Fruit fly (Drosophila melanogaster): ENCODE measurements around the gene CG13855.

Gene CG13855

dm6 chr3R:22424602-22425190 lies 19.0 kb downstream of the CG13855 start, which contains the start of gene pinta:
Gene pinta (minus strand): TSS chr3R:22424929.
- TF ChIP-seq Optix (GFP tag; IDR thresholded peaks at IDR 0.05) (no peak), otp (GFP tag; IDR thresholded peaks at IDR 0.05) (0 out of 3 replicates have a peak, but pooled peaks have one; percentile 2), CG17359 (tag; optimal IDR thresholded peaks at IDR 0.05) (no peak), pnt (GFP tag; optimal IDR thresholded peaks at IDR 0.05) (no peak), CG2712 (tag; optimal IDR thresholded peaks at IDR 0.05) (no peak), gcm (GFP tag; optimal IDR thresholded peaks at IDR 0.05) (no peak), CG10366 (GFP tag; IDR thresholded peaks at IDR 0.05) (no peak), CG12155 (GFP tag; optimal IDR thresholded peaks at IDR 0.05) (peak; percentile 91), CG11504 (tag; optimal IDR thresholded peaks at IDR 0.05) (peak; percentile 93), C15 (GFP tag; IDR thresholded peaks at IDR 0.05) (no peak), CG4360 (GFP tag; IDR thresholded peaks at IDR 0.05) (peak; percentile 27; the same call in 1 of the 2 replicates), CG2199 (GFP tag; IDR thresholded peaks at IDR 0.05) (no peak), Opbp (GFP tag; IDR thresholded peaks at IDR 0.05; ENCODE audit: partially characterized antibody) (no peak), phol (tag; optimal IDR thresholded peaks at IDR 0.05) (no peak), mam (GFP tag; optimal IDR thresholded peaks at IDR 0.05) (no peak), Scr (GFP tag; IDR thresholded peaks at IDR 0.05; ENCODE audit: partially characterized antibody) (peak; percentile 31; the same call in 1 of the 2 replicates), Mes4 (GFP tag; optimal IDR thresholded peaks at IDR 0.05) (no peak), croc (GFP tag; conservative IDR thresholded peaks at IDR 0.05) (no peak), Mrtf (GFP tag; IDR thresholded peaks at IDR 0.05) (no peak), CG8924 (tag; optimal IDR thresholded peaks at IDR 0.05) (peak; percentile 39), Dll (GFP tag; IDR thresholded peaks at IDR 0.05; ENCODE audit: partially characterized antibody) (0 out of 4 replicates have a peak, but pooled peaks have one; percentile 29), cad (GFP tag; optimal IDR thresholded peaks at IDR 0.05) (no peak), E2f1 (GFP tag; IDR thresholded peaks at IDR 0.05) (no peak), so (GFP tag; IDR thresholded peaks at IDR 0.05) (no peak), Pdp1 (GFP tag; optimal IDR thresholded peaks at IDR 0.05) (peak in 1 of 2 experiments; percentile 91), fru (optimal IDR thresholded peaks at IDR 0.05) (no peak), row (GFP tag; IDR thresholded peaks at IDR 0.05) (no peak), E2f2 (GFP tag; IDR thresholded peaks at IDR 0.05) (peak; percentile 20), BtbVII (GFP tag; optimal IDR thresholded peaks at IDR 0.05) (no peak), gsb-n (tag; optimal IDR thresholded peaks at IDR 0.05) (no peak), CG16813 (GFP tag; IDR thresholded peaks at IDR 0.05; ENCODE audit: partially characterized antibody) (0 out of 3 replicates have a peak, but pooled peaks have one; percentile 22), twi (tag; optimal IDR thresholded peaks at IDR 0.05) (no peak), lola (GFP tag; optimal IDR thresholded peaks at IDR 0.05) (no peak), CG2875 (GFP tag; optimal IDR thresholded peaks at IDR 0.05) (no peak), gce (GFP tag; IDR thresholded peaks at IDR 0.05) (no peak), CG10979 (tag; optimal IDR thresholded peaks at IDR 0.05) (no peak), CG34376 (GFP tag; optimal IDR thresholded peaks at IDR 0.05) (no peak), pb (GFP tag; optimal IDR thresholded peaks at IDR 0.05) (no peak), NfI (GFP tag; optimal IDR thresholded peaks at IDR 0.05) (no peak), CG8944 (GFP tag; optimal IDR thresholded peaks at IDR 0.05) (no peak), hbn (GFP tag; IDR thresholded peaks at IDR 0.05; ENCODE audit: partially characterized antibody) (0 out of 2 replicates have a peak, but pooled peaks have one; percentile 13), Sry-δ (GFP tag; optimal IDR thresholded peaks at IDR 0.05) (peak; percentile 59), BEAF-32 (GFP tag; optimal IDR thresholded peaks at IDR 0.05) (peak; percentile 37), Mad (GFP tag; optimal IDR thresholded peaks at IDR 0.05) (no peak), p53 (GFP tag; optimal IDR thresholded peaks at IDR 0.05) (no peak), GATAe (GFP tag; conservative IDR thresholded peaks at IDR 0.05) (no peak), CG9437 (GFP tag; optimal IDR thresholded peaks at IDR 0.05) (peak; percentile 91), prd (optimal IDR thresholded peaks at IDR 0.05) (no peak), prd (GFP tag; IDR thresholded peaks at IDR 0.05) (no peak), Myb (GFP tag; optimal IDR thresholded peaks at IDR 0.05) (peak; percentile 44), CG33213 (GFP tag; optimal IDR thresholded peaks at IDR 0.05) (no peak)
